Worm (Caenorhabditis elegans): Measurements from ENCODE around the gene F43H9.3.

The F43H9.3 gene

ce11 chrV:8026343-8026742 is 1.6 kb upstream of the F43H9.3 start, which contains the start of gene F43H9.4:
TSS of gene F43H9.4 (plus strand) at chrV:8026708.
- TF ChIP-seq mdl-1 (tag; optimal IDR thresholded peaks at IDR 0.05) (peak; percentile 49), elt-3 (tag; optimal IDR thresholded peaks at IDR 0.05) (peak in 1 of 3 experiments; percentile 10), nhr-23 (tag; optimal IDR thresholded peaks at IDR 0.05) (peak; percentile 28), pha-4 (tag; optimal IDR thresholded peaks at IDR 0.05) (no peak), nhr-43 (tag; optimal IDR thresholded peaks at IDR 0.05; ENCODE audit: poor library complexity, severe bottlenecking) (peak; percentile 85)

ce11 chrV:8025259-8025658 is 519 bp upstream of the F43H9.3 start:
- TF ChIP-seq ztf-11 (tag; optimal IDR thresholded peaks at IDR 0.05) (no peak), nhr-43 (tag; optimal IDR thresholded peaks at IDR 0.05; ENCODE audit: poor library complexity, severe bottlenecking) (peak; percentile 2), elt-1 (tag; optimal IDR thresholded peaks at IDR 0.05) (peak; percentile 80), egl-27 (tag; optimal IDR thresholded peaks at IDR 0.05) (no peak), nhr-25 (tag; optimal IDR thresholded peaks at IDR 0.05) (peak; percentile 3), elt-2 (tag; optimal IDR thresholded peaks at IDR 0.05) (no peak)

ce11 chrV:8022040-8022439 is 2.7 kb downstream of the F43H9.3 start, which contains the start of gene ech-3:
TSS of gene ech-3 (plus strand) at chrV:8022217.
- TF ChIP-seq ceh-28 (tag; optimal IDR thresholded peaks at IDR 0.05) (peak; percentile 75), pqm-1 (tag; optimal IDR thresholded peaks at IDR 0.05) (peak; percentile 21), elt-2 (tag; optimal IDR thresholded peaks at IDR 0.05) (peak; percentile 39), nhr-11 (tag; optimal IDR thresholded peaks at IDR 0.05) (no peak), nfya-1 (tag; optimal IDR thresholded peaks at IDR 0.05; ENCODE audit: insufficient read depth) (no peak), unc-62 (GFP tag; optimal IDR thresholded peaks at IDR 0.05) (no peak), pha-4 (tag; optimal IDR thresholded peaks at IDR 0.05) (peak; percentile 51)

- TF ChIP-seq elt-2 (tag; optimal IDR thresholded peaks at IDR 0.05) (peak; percentile 65), ceh-28 (tag; optimal IDR thresholded peaks at IDR 0.05) (no peak), jun-1 (tag; optimal IDR thresholded peaks at IDR 0.05) (peak; percentile 8), ama-1 (optimal IDR thresholded peaks at IDR 0.05) (no peak), snpc-4 (tag; optimal IDR thresholded peaks at IDR 0.05) (no peak), lsy-12 (tag; optimal IDR thresholded peaks at IDR 0.05) (no peak), mdl-1 (tag; optimal IDR thresholded peaks at IDR 0.05) (no peak), skn-1 (tag; optimal IDR thresholded peaks at IDR 0.05) (no peak), fos-1 (tag; optimal IDR thresholded peaks at IDR 0.05) (no peak), pqm-1 (tag; optimal IDR thresholded peaks at IDR 0.05) (peak; percentile 78), nfya-1 (tag; optimal IDR thresholded peaks at IDR 0.05; ENCODE audit: insufficient read depth) (no peak), pha-4 (tag; optimal IDR thresholded peaks at IDR 0.05) (no peak), unc-62 (GFP tag; optimal IDR thresholded peaks at IDR 0.05) (no peak), ceh-16 (tag; optimal IDR thresholded peaks at IDR 0.05) (no peak), ZK546.5 (tag; optimal IDR thresholded peaks at IDR 0.05) (no peak), R02D3.7 (tag; optimal IDR thresholded peaks at IDR 0.05) (no peak), nhr-77 (tag; optimal IDR thresholded peaks at IDR 0.05) (no peak), eor-1 (tag; optimal IDR thresholded peaks at IDR 0.05) (no peak), elt-3 (tag; optimal IDR thresholded peaks at IDR 0.05) (no peak), elt-1 (tag; optimal IDR thresholded peaks at IDR 0.05) (no peak)
Measured at ce11 chrV:8019783-8020182, 5.0 kb downstream of the F43H9.3 start.

- TF ChIP-seq ceh-9 (tag; optimal IDR thresholded peaks at IDR 0.05): no peak
- TF ChIP-seq elt-3 (tag; optimal IDR thresholded peaks at IDR 0.05): no peak
- TF ChIP-seq elt-2 (tag; optimal IDR thresholded peaks at IDR 0.05): peak; percentile 64
- TF ChIP-seq pqm-1 (tag; optimal IDR thresholded peaks at IDR 0.05): peak; percentile 22
Measured at ce11 chrV:8018919-8019318, 5.8 kb downstream of the F43H9.3 start.

ce11 chrV:8017924-8018323 is 6.8 kb downstream of the F43H9.3 start:
- peak; percentile 92 for TF ChIP-seq pqm-1 (tag; optimal IDR thresholded peaks at IDR 0.05)
- TF ChIP-seq eor-1 (tag; optimal IDR thresholded peaks at IDR 0.05): no peak
- no peak for TF ChIP-seq elt-3 (tag; optimal IDR thresholded peaks at IDR 0.05)
- TF ChIP-seq pha-4 (tag; optimal IDR thresholded peaks at IDR 0.05): peak; percentile 31
- TF ChIP-seq jun-1 (tag; optimal IDR thresholded peaks at IDR 0.05): peak; percentile 6
- TF ChIP-seq elt-2 (tag; optimal IDR thresholded peaks at IDR 0.05): peak; percentile 96

- TF ChIP-seq elt-2 (tag; optimal IDR thresholded peaks at IDR 0.05): peak; percentile 29
- TF ChIP-seq unc-39 (tag; optimal IDR thresholded peaks at IDR 0.05): no peak
- peak; percentile 67 for TF ChIP-seq pha-4 (tag; optimal IDR thresholded peaks at IDR 0.05)
Measured at ce11 chrV:8016928-8017327, 7.8 kb downstream of the F43H9.3 start, which contains the start of gene sptl-2. TSS of gene sptl-2 (plus strand) at chrV:8017207.
